Fruit fly (Drosophila melanogaster) whole organism, embryonic: ENCODE measurements around the gene CG13365.

Experiments used
- ATbp ChIP-seq: fragments of 200-800 bp; sonication (Bioruptor generic); optimal IDR thresholded peaks from 2 replicates; lab custom pipeline; 2017; ENCODE audit warnings: missing biosample characterization, mild to moderate bottlenecking, missing genetic modification characterization, missing genetic modification reagents
- Atf3 ChIP-seq: fragments of 200-800 bp; sonication (Bioruptor generic); optimal IDR thresholded peaks from 3 replicates; lab custom pipeline; 2016; ENCODE audit warnings: missing biosample characterization, missing genetic modification characterization
- CG10565 ChIP-seq: fragments of 200-800 bp; sonication (Bioruptor generic); optimal IDR thresholded peaks from 3 replicates; lab custom pipeline; 2016; ENCODE audit warnings: missing biosample characterization, mild to moderate bottlenecking, missing genetic modification characterization
- CG12155 ChIP-seq: fragments of 200-800 bp; sonication (Bioruptor generic); optimal IDR thresholded peaks from 3 replicates; lab custom pipeline; 2016; ENCODE audit warnings: missing biosample characterization, missing genetic modification characterization
- CG12299 ChIP-seq: fragments of 200-800 bp; sonication (Bioruptor generic); optimal IDR thresholded peaks from 2 replicates; lab custom pipeline; 2018; ENCODE audit warnings: missing biosample characterization, mild to moderate bottlenecking, missing genetic modification characterization
- CG15269 ChIP-seq: fragments of 200-800 bp; sonication (Bioruptor generic); optimal IDR thresholded peaks from 2 replicates; lab custom pipeline; 2018; ENCODE audit warnings: missing biosample characterization, mild to moderate bottlenecking, missing genetic modification characterization, moderate library complexity
- CG15696 ChIP-seq: fragments of 200-800 bp; sonication (Bioruptor generic); optimal IDR thresholded peaks from 2 replicates; lab custom pipeline; 2019; ENCODE audit warnings: missing biosample characterization, mild to moderate bottlenecking, missing genetic modification characterization, moderate library complexity
- CG1603 ChIP-seq: fragments of 200-800 bp; sonication (Bioruptor generic); optimal IDR thresholded peaks from 2 replicates; lab custom pipeline; 2019; ENCODE audit warnings: missing biosample characterization, mild to moderate bottlenecking, missing genetic modification characterization, moderate library complexity
- CG17829 ChIP-seq: fragments of 200-800 bp; optimal IDR thresholded peaks from 2 replicates; lab custom pipeline; 2019; ENCODE audit warnings: missing biosample characterization, mild to moderate bottlenecking, missing genetic modification characterization, moderate library complexity
- CG17912 ChIP-seq: fragments of 200-800 bp; sonication (Bioruptor generic); optimal IDR thresholded peaks from 2 replicates; lab custom pipeline; 2018; ENCODE audit warnings: missing biosample characterization, mild to moderate bottlenecking, missing genetic modification characterization
- CG18262 ChIP-seq: fragments of 200-800 bp; optimal IDR thresholded peaks from 3 replicates; lab custom pipeline; 2019; ENCODE audit warnings: missing biosample characterization, mild to moderate bottlenecking, missing genetic modification characterization, moderate library complexity
- CG2116 ChIP-seq: fragments of 200-800 bp; sonication (Bioruptor generic); optimal IDR thresholded peaks from 3 replicates; lab custom pipeline; 2018; ENCODE audit warnings: missing biosample characterization, mild to moderate bottlenecking, missing genetic modification characterization
- CG2678 ChIP-seq: fragments of 200-800 bp; sonication (Bioruptor generic); optimal IDR thresholded peaks from 3 replicates; lab custom pipeline; 2019; ENCODE audit warnings: missing biosample characterization, mild to moderate bottlenecking, missing genetic modification characterization, moderate library complexity
- CG2712 ChIP-seq: fragments of 200-800 bp; optimal IDR thresholded peaks from 3 replicates; lab custom pipeline; 2019; ENCODE audit warnings: missing biosample characterization, mild to moderate bottlenecking, missing genetic modification characterization, moderate library complexity
- CG30403 ChIP-seq: fragments of 200-800 bp; sonication (Bioruptor generic); optimal IDR thresholded peaks from 3 replicates; lab custom pipeline; 2016; ENCODE audit warnings: missing biosample characterization, missing genetic modification characterization
- CG3065 ChIP-seq: fragments of 200-800 bp; sonication (Bioruptor generic); optimal IDR thresholded peaks from 2 replicates; lab custom pipeline; 2016; ENCODE audit warnings: missing biosample characterization, missing genetic modification characterization
- CG31224 ChIP-seq: fragments of 200-800 bp; sonication (Bioruptor generic); IDR thresholded peaks from 2 replicates; pipeline ENCODE4 v1.3.6; 2022; ENCODE audit warnings: missing biosample characterization, missing genetic modification characterization
- CG42726 ChIP-seq: fragments of 200-800 bp; sonication (Bioruptor generic); IDR thresholded peaks from 2 replicates; pipeline ENCODE4 v1.3.6; 2022; ENCODE audit warnings: missing biosample characterization, missing genetic modification characterization; ENCODE audit not compliant: partially characterized antibody
- CG4854 ChIP-seq: fragments of 200-800 bp; sonication (Bioruptor generic); optimal IDR thresholded peaks from 2 replicates; lab custom pipeline; 2016; ENCODE audit warnings: missing biosample characterization, missing genetic modification characterization, inconsistent platforms
- CG7556 ChIP-seq: fragments of 200-800 bp; sonication (Bioruptor generic); optimal IDR thresholded peaks from 2 replicates; lab custom pipeline; 2017; ENCODE audit warnings: missing biosample characterization, mild to moderate bottlenecking, missing genetic modification characterization
- CG7786 ChIP-seq: fragments of 200-800 bp; sonication (Bioruptor generic); optimal IDR thresholded peaks from 2 replicates; lab custom pipeline; 2016; ENCODE audit warnings: missing biosample characterization, missing genetic modification characterization
- CG8281 ChIP-seq: fragments of 200-800 bp; sonication (Bioruptor generic); optimal IDR thresholded peaks from 2 replicates; lab custom pipeline; 2018; ENCODE audit warnings: missing biosample characterization, mild to moderate bottlenecking, missing genetic modification characterization, moderate library complexity
- CG9437 ChIP-seq: fragments of 200-800 bp; sonication (Bioruptor generic); optimal IDR thresholded peaks from 2 replicates; lab custom pipeline; 2018; ENCODE audit warnings: missing biosample characterization, mild to moderate bottlenecking, missing genetic modification characterization
- CrebB ChIP-seq: fragments of 200-800 bp; sonication (Bioruptor generic); optimal IDR thresholded peaks from 3 replicates; lab custom pipeline; 2018; ENCODE audit warnings: missing biosample characterization, mild to moderate bottlenecking, missing genetic modification characterization
- Dad ChIP-seq: fragments of 200-800 bp; sonication (Bioruptor generic); optimal IDR thresholded peaks from 3 replicates; lab custom pipeline; 2016; ENCODE audit warnings: missing biosample characterization, missing genetic modification characterization
- Dbx ChIP-seq: fragments of 200-800 bp; sonication (Bioruptor generic); IDR thresholded peaks from 3 replicates; pipeline ENCODE4 v1.3.6; 2022; ENCODE audit warnings: missing biosample characterization, missing genetic modification characterization
- Ets97D ChIP-seq: fragments of 200-800 bp; sonication (Bioruptor generic); optimal IDR thresholded peaks from 3 replicates; lab custom pipeline; 2016; ENCODE audit warnings: missing biosample characterization, missing genetic modification characterization
- Fer1 ChIP-seq: fragments of 200-800 bp; sonication (Bioruptor generic); optimal IDR thresholded peaks from 2 replicates; lab custom pipeline; 2017; ENCODE audit warnings: missing biosample characterization, mild to moderate bottlenecking, missing genetic modification characterization
- HHEX ChIP-seq: fragments of 200-800 bp; sonication (Bioruptor generic); optimal IDR thresholded peaks from 3 replicates; lab custom pipeline; 2017; ENCODE audit warnings: missing biosample characterization, mild to moderate bottlenecking, missing genetic modification characterization, missing genetic modification reagents
- Meics ChIP-seq: fragments of 200-800 bp; sonication (Bioruptor generic); optimal IDR thresholded peaks from 2 replicates; lab custom pipeline; 2017; ENCODE audit warnings: missing biosample characterization, mild to moderate bottlenecking, missing genetic modification characterization
- NfI ChIP-seq: fragments of 200-800 bp; sonication (Bioruptor generic); optimal IDR thresholded peaks from 3 replicates; lab custom pipeline; 2018; ENCODE audit warnings: missing biosample characterization, mild to moderate bottlenecking, missing genetic modification characterization, moderate library complexity
- Oaz ChIP-seq: fragments of 200-800 bp; sonication (Bioruptor generic); IDR thresholded peaks from 2 replicates; pipeline ENCODE4 v1.3.6; 2022; ENCODE audit warnings: missing biosample characterization, missing genetic modification characterization
- Side ChIP-seq: fragments of 200-800 bp; sonication (Bioruptor generic); optimal IDR thresholded peaks from 2 replicates; lab custom pipeline; 2016; ENCODE audit warnings: missing biosample characterization, missing genetic modification characterization
- abd-A ChIP-seq: fragments of 200-800 bp; sonication (Bioruptor generic); optimal IDR thresholded peaks from 3 replicates; lab custom pipeline; 2019; ENCODE audit warnings: missing biosample characterization, mild to moderate bottlenecking, missing genetic modification characterization, moderate library complexity
- ap ChIP-seq: fragments of 200-800 bp; sonication (Bioruptor generic); IDR thresholded peaks from 2 replicates; pipeline ENCODE4 v1.3.6; 2022; ENCODE audit warnings: missing biosample characterization, missing genetic modification characterization
- croc ChIP-seq: fragments of 200-800 bp; sonication (Bioruptor generic); conservative IDR thresholded peaks from 3 replicates; pipeline ENCODE4 v1.3.6; 2022; ENCODE audit warnings: missing biosample characterization, missing genetic modification characterization
- dan ChIP-seq: fragments of 200-800 bp; sonication (Bioruptor generic); IDR thresholded peaks from 2 replicates; pipeline ENCODE4 v1.3.6; 2022; ENCODE audit warnings: missing biosample characterization, missing genetic modification characterization
- dmrt99B ChIP-seq: fragments of 200-800 bp; sonication (Bioruptor generic); optimal IDR thresholded peaks from 2 replicates; lab custom pipeline; 2018; ENCODE audit warnings: missing biosample characterization, mild to moderate bottlenecking, missing genetic modification characterization, moderate library complexity
- fru ChIP-seq: fragments of >200 bp; optimal IDR thresholded peaks from 2 replicates; lab custom pipeline; 2017
- gce ChIP-seq: fragments of 200-800 bp; sonication (Bioruptor generic); IDR thresholded peaks from 3 replicates; pipeline ENCODE4 v1.3.6; 2022; ENCODE audit warnings: missing biosample characterization, missing genetic modification characterization
- gsb ChIP-seq: fragments of 200-800 bp; sonication (Bioruptor generic); IDR thresholded peaks from 2 replicates; pipeline ENCODE4 v1.3.6; 2022; ENCODE audit warnings: missing biosample characterization, missing genetic modification characterization
- gsb-n ChIP-seq: fragments of 200-800 bp; sonication (Bioruptor generic); optimal IDR thresholded peaks from 3 replicates; lab custom pipeline; 2018; ENCODE audit warnings: missing biosample characterization, mild to moderate bottlenecking, missing genetic modification characterization
- klu ChIP-seq: fragments of 200-800 bp; sonication (Bioruptor generic); IDR thresholded peaks from 2 replicates; pipeline ENCODE4 v1.3.6; 2022; ENCODE audit warnings: missing biosample characterization, missing genetic modification characterization
- kni ChIP-seq: fragments of 200-800 bp; sonication (Bioruptor generic); optimal IDR thresholded peaks from 3 replicates; lab custom pipeline; 2017; ENCODE audit warnings: mild to moderate bottlenecking, missing biosample characterization, missing genetic modification reagents, missing genetic modification characterization
- lilli ChIP-seq: fragments of 200-800 bp; sonication (Bioruptor generic); optimal IDR thresholded peaks from 3 replicates; lab custom pipeline; 2016; ENCODE audit warnings: missing biosample characterization, missing genetic modification characterization
- pros ChIP-seq: fragments of 200-800 bp; sonication (Bioruptor generic); optimal IDR thresholded peaks from 3 replicates; lab custom pipeline; 2019; ENCODE audit warnings: missing biosample characterization, mild to moderate bottlenecking, missing genetic modification characterization, moderate library complexity
- psq ChIP-seq: fragments of 200-800 bp; sonication (Bioruptor generic); optimal IDR thresholded peaks from 2 replicates; lab custom pipeline; 2017; ENCODE audit warnings: missing biosample characterization, missing genetic modification characterization
- slp2 ChIP-seq: fragments of 200-800 bp; sonication (Bioruptor generic); optimal IDR thresholded peaks from 2 replicates; lab custom pipeline; 2016; ENCODE audit warnings: missing biosample characterization, missing genetic modification characterization
- sqz ChIP-seq: fragments of 200-800 bp; sonication (Bioruptor generic); optimal IDR thresholded peaks from 3 replicates; lab custom pipeline; 2018; ENCODE audit warnings: missing biosample characterization, mild to moderate bottlenecking, missing genetic modification characterization
- sug ChIP-seq: fragments of 200-800 bp; optimal IDR thresholded peaks from 2 replicates; lab custom pipeline; 2019; ENCODE audit warnings: missing biosample characterization, mild to moderate bottlenecking, missing genetic modification characterization, moderate library complexity
- ttk ChIP-seq: fragments of 200-800 bp; sonication (Bioruptor generic); IDR thresholded peaks from 2 replicates; pipeline ENCODE4 v2.1.2; 2022; ENCODE audit warnings: missing biosample characterization, missing genetic modification characterization
- vvl ChIP-seq: fragments of 200-800 bp; sonication (Bioruptor generic); IDR thresholded peaks from 2 replicates; pipeline ENCODE4 v1.3.6; 2022; ENCODE audit warnings: missing biosample characterization, missing genetic modification characterization

CG13365 gene

DNA sequence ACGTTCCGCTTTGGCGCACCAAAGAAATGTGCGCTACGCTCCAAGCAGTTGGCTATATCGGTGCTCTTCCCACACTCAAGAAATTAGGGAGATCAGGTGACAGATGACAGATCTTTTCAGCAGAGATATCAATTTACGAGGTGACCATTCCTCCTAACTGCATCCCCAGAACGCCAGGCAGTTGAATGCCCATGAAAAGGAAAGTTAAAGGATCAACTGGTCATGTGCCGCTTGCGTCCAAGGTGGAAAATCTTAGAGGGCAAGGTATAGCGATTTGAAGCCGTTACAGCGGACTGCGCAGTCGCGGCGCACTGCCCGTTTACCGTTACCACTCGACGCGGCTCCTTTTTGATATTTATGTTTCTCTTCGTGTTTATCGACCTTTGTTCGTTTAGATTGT, 2.4 kb downstream of the CG13365 start (continued):
- TF ChIP-seq Dad: peak; percentile 10
- TF ChIP-seq dmrt99B: peak; percentile 26
- peak; percentile 53 for TF ChIP-seq CG7786 (GFP tag; lab: Kevin White, UChicago)
- TF ChIP-seq fru: no peak
- peak; percentile 37 for TF ChIP-seq CG1603 (tag; lab: Kevin White, UChicago)
- TF ChIP-seq Side (GFP tag; lab: Kevin White, UChicago): peak; percentile 18
- peak; percentile 18 for TF ChIP-seq ATbp
- TF ChIP-seq ap (GFP tag; lab: Robert Waterston, UW): no peak
- TF ChIP-seq psq (GFP tag; lab: Kevin White, UChicago): peak; percentile 18
- no peak for TF ChIP-seq CrebB (tag; lab: Kevin White, UChicago)
- no peak for TF ChIP-seq gce
- no peak for TF ChIP-seq CG4854 (GFP tag; lab: Kevin White, UChicago)
- peak; percentile 46 for TF ChIP-seq lilli (GFP tag; lab: Kevin White, UChicago)
- TF ChIP-seq pros: peak; percentile 16
- no peak for TF ChIP-seq CG12155 (GFP tag; lab: Kevin White, UChicago)
- no peak for TF ChIP-seq croc
- TF ChIP-seq NfI: no peak
- TF ChIP-seq CG7556 (GFP tag; lab: Kevin White, UChicago): peak; percentile 15
- TF ChIP-seq Meics (GFP tag; lab: Kevin White, UChicago): peak; percentile 10
- TF ChIP-seq Oaz: no peak
- peak; percentile 7 for TF ChIP-seq CG17829 (tag; lab: Kevin White, UChicago)
- TF ChIP-seq CG17912: no peak
- no peak for TF ChIP-seq klu (GFP tag; lab: Robert Waterston, UW)
- TF ChIP-seq CG2712 (tag; lab: Kevin White, UChicago): peak; percentile 49
- no peak for TF ChIP-seq CG12299 (tag; lab: Kevin White, UChicago)
- TF ChIP-seq CG2678: peak; percentile 47
- peak; percentile 37 for TF ChIP-seq CG15269
- peak; percentile 36 for TF ChIP-seq CG18262 (tag; lab: Kevin White, UChicago)
- TF ChIP-seq vvl (GFP tag; lab: Robert Waterston, UW): no peak
- TF ChIP-seq Atf3: no peak
- TF ChIP-seq HHEX (GFP tag; lab: Kevin White, UChicago): peak; percentile 47
- TF ChIP-seq CG30403: peak; percentile 55
- no peak for TF ChIP-seq CG42726 (GFP tag; lab: Robert Waterston, UW)
- peak; percentile 14 for TF ChIP-seq CG15696 (tag; lab: Kevin White, UChicago)
- TF ChIP-seq ttk: 0 out of 2 replicates have a peak, but pooled peaks have one; percentile 31
- no peak for TF ChIP-seq abd-A (tag; lab: Kevin White, UChicago)
- no peak for TF ChIP-seq CG31224 (GFP tag; lab: Robert Waterston, UW)
- TF ChIP-seq gsb (GFP tag; lab: Robert Waterston, UW): no peak
- TF ChIP-seq slp2: peak; percentile 13
- TF ChIP-seq CG9437 (GFP tag; lab: Kevin White, UChicago): peak; percentile 5
- no peak for TF ChIP-seq sug (tag; lab: Kevin White, UChicago)
- TF ChIP-seq Dbx (GFP tag; lab: Robert Waterston, UW): 0 out of 3 replicates have a peak, but pooled peaks have one; percentile 30
- TF ChIP-seq kni (GFP tag; lab: Kevin White, UChicago): no peak
- no peak for TF ChIP-seq sqz (GFP tag; lab: Kevin White, UChicago)
- no peak for TF ChIP-seq CG2116 (GFP tag; lab: Kevin White, UChicago)
- no peak for TF ChIP-seq CG10565 (GFP tag; lab: Kevin White, UChicago)
- TF ChIP-seq gsb-n (tag; lab: Kevin White, UChicago): peak; percentile 10
- peak; percentile 7 for TF ChIP-seq Ets97D (GFP tag; lab: Kevin White, UChicago)
- no peak for TF ChIP-seq dan
- TF ChIP-seq CG8281: no peak
- no peak for TF ChIP-seq CG3065
- TF ChIP-seq Fer1: peak; percentile 3
